Fruit fly (Drosophila melanogaster): Measurements from ENCODE around the gene CG13998.

Gene CG13998

DNA sequence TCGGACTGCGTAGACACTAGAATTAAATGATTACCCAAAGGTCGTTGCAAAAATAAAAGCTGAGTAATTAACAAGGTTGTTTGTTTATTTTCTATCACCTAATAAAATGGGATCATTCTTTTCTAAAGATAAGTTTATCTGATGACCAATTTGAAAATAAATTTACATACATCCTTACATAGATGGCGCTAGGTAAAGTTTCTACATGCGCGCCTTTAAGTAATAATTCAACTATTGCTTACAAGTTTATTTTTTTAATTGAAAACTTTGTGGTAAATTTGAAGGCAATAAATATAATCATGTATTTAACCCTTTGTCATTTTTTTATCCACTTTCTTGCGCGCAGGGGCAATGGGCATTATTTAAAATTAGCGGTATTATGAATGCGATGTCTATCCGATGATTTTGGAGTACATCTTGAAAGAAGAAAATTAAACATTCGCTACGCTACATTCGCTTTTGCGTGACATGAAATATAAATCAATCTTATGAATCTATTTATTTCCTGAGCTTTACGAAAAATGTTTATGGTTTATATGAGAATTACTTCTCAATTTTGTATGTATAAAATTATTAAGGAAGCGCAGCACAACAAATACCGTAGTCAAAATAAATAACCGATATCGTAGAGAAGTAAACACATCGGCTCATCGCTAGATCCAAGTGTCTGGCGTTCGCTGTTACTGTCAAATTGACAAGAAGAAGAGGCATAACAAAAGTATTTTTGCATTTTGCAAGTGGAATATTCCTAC, 7.7 kb downstream of the CG13998 start, which contains the start of gene CG9044 (continued):
- TF ChIP-seq CHES-1-like (GFP tag; optimal IDR thresholded peaks at IDR 0.05) (peak; percentile 76), odd (GFP tag; optimal IDR thresholded peaks at IDR 0.05) (no peak), CG18011 (GFP tag; optimal IDR thresholded peaks at IDR 0.05) (no peak), Rx (GFP tag; IDR thresholded peaks at IDR 0.05) (no peak), Mes4 (GFP tag; optimal IDR thresholded peaks at IDR 0.05) (no peak), Max (GFP tag; optimal IDR thresholded peaks at IDR 0.05) (peak; percentile 52), CG17802 (tag; optimal IDR thresholded peaks at IDR 0.05) (peak; percentile 27), twi (tag; optimal IDR thresholded peaks at IDR 0.05) (no peak), zf30C (GFP tag; optimal IDR thresholded peaks at IDR 0.05) (no peak), CG15696 (tag; optimal IDR thresholded peaks at IDR 0.05) (peak; percentile 41), Sry-β (GFP tag; optimal IDR thresholded peaks at IDR 0.05) (peak; percentile 8), Dll (GFP tag; IDR thresholded peaks at IDR 0.05; ENCODE audit: partially characterized antibody) (peak; percentile 97), CG17612 (GFP tag; IDR thresholded peaks at IDR 0.05) (no peak), CG8924 (tag; optimal IDR thresholded peaks at IDR 0.05) (peak; percentile 34), CG14860 (GFP tag; IDR thresholded peaks at IDR 0.05; ENCODE audit: partially characterized antibody) (peak; percentile 89), kay (GFP tag; optimal IDR thresholded peaks at IDR 0.05) (peak; percentile 24), Ets65A (GFP tag) (peak; percentile 98), p53 (GFP tag; optimal IDR thresholded peaks at IDR 0.05) (no peak), Lim3 (GFP tag; IDR thresholded peaks at IDR 0.05) (no peak), Jarid2 (GFP tag; optimal IDR thresholded peaks at IDR 0.05) (no peak), CG4404 (GFP tag; IDR thresholded peaks at IDR 0.05) (peak; percentile 45; the same call in 1 of the 2 replicates), NfI (GFP tag; optimal IDR thresholded peaks at IDR 0.05) (peak; percentile 53), pan (optimal IDR thresholded peaks at IDR 0.05) (no peak), pan (GFP tag; optimal IDR thresholded peaks at IDR 0.05 in 1 of 2, IDR thresholded peaks at IDR 0.05 in 1 of 2) (no peak), lbe (GFP tag; optimal IDR thresholded peaks at IDR 0.05) (peak; percentile 65), row (GFP tag; IDR thresholded peaks at IDR 0.05) (peak; percentile 94), CG6689 (GFP tag; IDR thresholded peaks at IDR 0.05) (no peak), MTF-1 (GFP tag; optimal IDR thresholded peaks at IDR 0.05; ENCODE audit: borderline replicate concordance) (no peak), sqz (GFP tag; optimal IDR thresholded peaks at IDR 0.05) (no peak), onecut (GFP tag; IDR thresholded peaks at IDR 0.05) (no peak), Hmr (GFP tag; optimal IDR thresholded peaks at IDR 0.05) (peak; percentile 33), CG6272 (GFP tag; IDR thresholded peaks at IDR 0.05) (no peak; the same call in none of the 2 replicates), NFAT (GFP tag; IDR thresholded peaks at IDR 0.05) (peak; percentile 81), lola (GFP tag; optimal IDR thresholded peaks at IDR 0.05) (peak in 1 of 3 experiments; percentile 53), ase (GFP tag; IDR thresholded peaks at IDR 0.05) (no peak), bowl (GFP tag; IDR thresholded peaks at IDR 0.05) (no peak), croc (GFP tag; conservative IDR thresholded peaks at IDR 0.05) (peak; percentile 28; the same call in 1 of the 3 replicates), dysf (GFP tag; IDR thresholded peaks at IDR 0.05) (no peak; the same call in 2 of the 3 replicates), tx (GFP tag; optimal IDR thresholded peaks at IDR 0.05) (peak; percentile 39), CG15011 (GFP tag; optimal IDR thresholded peaks at IDR 0.05) (no peak)

dm6 chr2L:5947504-5947903, 9.1 kb downstream of the CG13998 start:
- TF ChIP-seq Asciz (GFP tag; optimal IDR thresholded peaks at IDR 0.05) (no peak), HmgZ (tag; optimal IDR thresholded peaks at IDR 0.05) (no peak), Dp (GFP tag; optimal IDR thresholded peaks at IDR 0.05) (no peak)

All from whole organism, embryonic.